Fruit fly (Drosophila melanogaster): ENCODE data around the gene meso18E.

Gene meso18E

dm6 chrX:19735270-19735669 lies 22.4 kb upstream of the meso18E start, which contains the start of gene CG14234:
Gene CG14234, plus strand, starts transcription at chrX:19735570.
- no peak for TF ChIP-seq EcR (GFP tag; optimal IDR thresholded peaks at IDR 0.05)
- TF ChIP-seq psq (optimal IDR thresholded peaks at IDR 0.05) = no peak
- no peak for TF ChIP-seq Dll (optimal IDR thresholded peaks at IDR 0.05)
- TF ChIP-seq pan (optimal IDR thresholded peaks at IDR 0.05) = no peak
- TF ChIP-seq CG8478 (optimal IDR thresholded peaks at IDR 0.05) = no peak
- TF ChIP-seq usp (GFP tag; optimal IDR thresholded peaks at IDR 0.05) = no peak

dm6 chrX:19730844-19731243 lies 18.0 kb upstream of the meso18E start, which contains the start of gene AP-1-2beta:
Gene AP-1-2beta, plus strand, starts transcription at chrX:19731004.
- TF ChIP-seq psq (optimal IDR thresholded peaks at IDR 0.05) (no peak), Dll (optimal IDR thresholded peaks at IDR 0.05) (no peak), pan (optimal IDR thresholded peaks at IDR 0.05) (no peak), CG8478 (optimal IDR thresholded peaks at IDR 0.05) (no peak), EcR (GFP tag; optimal IDR thresholded peaks at IDR 0.05) (no peak), usp (GFP tag; optimal IDR thresholded peaks at IDR 0.05) (no peak)

- TF ChIP-seq Dll (optimal IDR thresholded peaks at IDR 0.05) = no peak
- no peak for TF ChIP-seq usp (GFP tag; optimal IDR thresholded peaks at IDR 0.05)
- no peak for TF ChIP-seq psq (optimal IDR thresholded peaks at IDR 0.05)
- TF ChIP-seq pan (optimal IDR thresholded peaks at IDR 0.05) = no peak
- TF ChIP-seq EcR (GFP tag; optimal IDR thresholded peaks at IDR 0.05) = no peak
- TF ChIP-seq CG8478 (optimal IDR thresholded peaks at IDR 0.05) = no peak
Observed at dm6 chrX:19717988-19718973, 5.4 kb upstream of the meso18E start, which contains the start of gene CG12531. Gene CG12531, plus strand, starts transcription at chrX:19718923.

- no peak for TF ChIP-seq psq (optimal IDR thresholded peaks at IDR 0.05)
Observed at dm6 chrX:19717041-19717440, 4.2 kb upstream of the meso18E start.

dm6 chrX:19716325-19716917 lies 3.6 kb upstream of the meso18E start:
- TF ChIP-seq Dll (optimal IDR thresholded peaks at IDR 0.05) (no peak), CG8478 (optimal IDR thresholded peaks at IDR 0.05) (no peak), EcR (GFP tag; optimal IDR thresholded peaks at IDR 0.05) (no peak), usp (GFP tag; optimal IDR thresholded peaks at IDR 0.05) (no peak), psq (optimal IDR thresholded peaks at IDR 0.05) (no peak), pan (optimal IDR thresholded peaks at IDR 0.05) (no peak)

- TF ChIP-seq usp (GFP tag; optimal IDR thresholded peaks at IDR 0.05) (no peak), Dll (optimal IDR thresholded peaks at IDR 0.05) (no peak), pan (optimal IDR thresholded peaks at IDR 0.05) (no peak), EcR (GFP tag; optimal IDR thresholded peaks at IDR 0.05) (no peak), CG8478 (optimal IDR thresholded peaks at IDR 0.05) (no peak), psq (optimal IDR thresholded peaks at IDR 0.05) (no peak)
Observed at dm6 chrX:19714816-19715215, 2.0 kb upstream of the meso18E start.

- TF ChIP-seq CG8478 (optimal IDR thresholded peaks at IDR 0.05) (no peak), pan (optimal IDR thresholded peaks at IDR 0.05) (no peak), psq (optimal IDR thresholded peaks at IDR 0.05) (no peak), Dll (optimal IDR thresholded peaks at IDR 0.05) (no peak), EcR (GFP tag; optimal IDR thresholded peaks at IDR 0.05) (no peak), usp (GFP tag; optimal IDR thresholded peaks at IDR 0.05) (no peak)
Observed at dm6 chrX:19711936-19712335, 909 bp downstream of the meso18E start.

- TF ChIP-seq EcR (GFP tag; optimal IDR thresholded peaks at IDR 0.05) = no peak
- no peak for TF ChIP-seq usp (GFP tag; optimal IDR thresholded peaks at IDR 0.05)
- TF ChIP-seq CG8478 (optimal IDR thresholded peaks at IDR 0.05) = no peak
- TF ChIP-seq Dll (optimal IDR thresholded peaks at IDR 0.05) = no peak
- no peak for TF ChIP-seq psq (optimal IDR thresholded peaks at IDR 0.05)
- no peak for TF ChIP-seq pan (optimal IDR thresholded peaks at IDR 0.05)
Observed at dm6 chrX:19704083-19704482, 8.8 kb downstream of the meso18E start, which contains the start of the genes CG14230 and CG14232. Gene CG14230, plus strand, starts transcription at chrX:19704176. Gene CG14232, minus strand, starts transcription at chrX:19704259.

dm6 chrX:19701611-19702010 lies 11.2 kb downstream of the meso18E start, which contains the start of gene Tcs4:
Gene Tcs4, minus strand, starts transcription at chrX:19701755.
- no peak for TF ChIP-seq usp (GFP tag; optimal IDR thresholded peaks at IDR 0.05)
- TF ChIP-seq Dll (optimal IDR thresholded peaks at IDR 0.05) = no peak
- TF ChIP-seq pan (optimal IDR thresholded peaks at IDR 0.05) = no peak

- TF ChIP-seq psq (optimal IDR thresholded peaks at IDR 0.05) (no peak), usp (GFP tag; optimal IDR thresholded peaks at IDR 0.05) (no peak), CG8478 (optimal IDR thresholded peaks at IDR 0.05) (peak; percentile 6), Dll (optimal IDR thresholded peaks at IDR 0.05) (peak; percentile 12), EcR (GFP tag; optimal IDR thresholded peaks at IDR 0.05) (no peak), pan (optimal IDR thresholded peaks at IDR 0.05) (no peak)
Observed at dm6 chrX:19697255-19697877, 15.5 kb downstream of the meso18E start.

dm6 chrX:19696845-19697244 lies 16.0 kb downstream of the meso18E start, which contains the start of gene Cdc42:
Gene Cdc42, plus strand, starts transcription at chrX:19697091.
- TF ChIP-seq CG8478 (optimal IDR thresholded peaks at IDR 0.05) (no peak), psq (optimal IDR thresholded peaks at IDR 0.05) (no peak), usp (GFP tag; optimal IDR thresholded peaks at IDR 0.05) (no peak), EcR (GFP tag; optimal IDR thresholded peaks at IDR 0.05) (no peak), Dll (optimal IDR thresholded peaks at IDR 0.05) (no peak), pan (optimal IDR thresholded peaks at IDR 0.05) (no peak)
